Worm (Caenorhabditis elegans) whole organism, L4/young adult: ENCODE results near the gene mfsd-6.

ENCODE experiments used
- W03F9.2 ChIP-seq: fragments of 150-350 bp; optimal IDR thresholded peaks from 2 replicates; lab custom pipeline; 2014; ENCODE audit warnings: missing biosample characterization, missing genetic modification characterization
- him-1 ChIP-seq: sonication (generic microtip); optimal IDR thresholded peaks from 2 replicates; lab custom pipeline; 2016; ENCODE audit warnings: missing genotype, missing genetic modification reagents, missing genetic modification characterization, missing compliant biosample characterization

ce11 chrIII:7618294-7618693 is 39.1 kb upstream of the mfsd-6 start:
- TF ChIP-seq W03F9.2 (no peak), him-1 (tag; lab: Kevin White, UChicago) (no peak)
